Fruit fly (Drosophila melanogaster) whole organism, prepupa: Measurements from ENCODE around the gene euc.

Experiments
- Blimp-1 ChIP-seq: fragments of 200-800 bp; sonication (Bioruptor generic); optimal IDR thresholded peaks from 3 replicates; lab custom pipeline; 2017; ENCODE audit warnings: missing biosample characterization, missing genetic modification characterization, mild to moderate bottlenecking, moderate library complexity, missing genetic modification reagents
- CG10631 ChIP-seq: fragments of 200-800 bp; sonication (Bioruptor generic); optimal IDR thresholded peaks from 2 replicates; lab custom pipeline; 2016; ENCODE audit warnings: missing biosample characterization, missing genetic modification characterization
- CG10669 ChIP-seq: fragments of 200-800 bp; sonication (Bioruptor generic); optimal IDR thresholded peaks from 3 replicates; lab custom pipeline; 2018; ENCODE audit warnings: missing biosample characterization, mild to moderate bottlenecking, missing genetic modification characterization, moderate library complexity
- CG11294 ChIP-seq: fragments of 200-800 bp; sonication (Bioruptor generic); IDR thresholded peaks from 2 replicates; pipeline ENCODE4 v1.3.6; 2022; ENCODE audit warnings: missing biosample characterization, missing genetic modification characterization
- CG11902 ChIP-seq: fragments of 200-800 bp; sonication (Bioruptor generic); optimal IDR thresholded peaks from 3 replicates; lab custom pipeline; 2016; ENCODE audit warnings: missing biosample characterization, missing genetic modification characterization
- CG15336 ChIP-seq: fragments of 200-800 bp; sonication (Bioruptor generic); IDR thresholded peaks from 2 replicates; pipeline ENCODE4 v1.3.6; 2022; ENCODE audit warnings: missing biosample characterization, missing genetic modification characterization
- CG1621 ChIP-seq: fragments of 200-800 bp; sonication (Bioruptor generic); optimal IDR thresholded peaks from 3 replicates; lab custom pipeline; 2018; ENCODE audit warnings: missing biosample characterization, mild to moderate bottlenecking, missing genetic modification characterization
- CG16779 ChIP-seq: fragments of 200-800 bp; sonication (Bioruptor generic); optimal IDR thresholded peaks from 3 replicates; lab custom pipeline; 2017; ENCODE audit warnings: missing biosample characterization, mild to moderate bottlenecking, missing genetic modification characterization
- CG31627 ChIP-seq: fragments of 200-800 bp; sonication (Bioruptor generic); optimal IDR thresholded peaks from 3 replicates; lab custom pipeline; 2016; ENCODE audit warnings: missing biosample characterization, missing genetic modification characterization
- CG3919 ChIP-seq: fragments of 200-800 bp; sonication (Bioruptor generic); optimal IDR thresholded peaks from 3 replicates; lab custom pipeline; 2016; ENCODE audit warnings: missing biosample characterization, missing genetic modification characterization
- CG4318 ChIP-seq: fragments of 200-800 bp; sonication (Bioruptor generic); optimal IDR thresholded peaks from 3 replicates; lab custom pipeline; 2017; ENCODE audit warnings: missing biosample characterization, mild to moderate bottlenecking, missing genetic modification characterization
- CG6163 ChIP-seq: fragments of 200-800 bp; sonication (Bioruptor generic); IDR thresholded peaks from 3 replicates; pipeline ENCODE4 v1.3.6; 2022; ENCODE audit warnings: missing biosample characterization, missing genetic modification characterization
- CG6276 ChIP-seq: fragments of 200-800 bp; sonication (Bioruptor generic); optimal IDR thresholded peaks from 2 replicates; lab custom pipeline; 2017; ENCODE audit warnings: missing biosample characterization, mild to moderate bottlenecking, missing genetic modification characterization
- CG6854 ChIP-seq: fragments of 200-800 bp; sonication (Bioruptor generic); optimal IDR thresholded peaks from 2 replicates; lab custom pipeline; 2017; ENCODE audit warnings: missing biosample characterization, mild to moderate bottlenecking, missing genetic modification characterization
- CG7368 ChIP-seq: fragments of 200-800 bp; sonication (Bioruptor generic); optimal IDR thresholded peaks from 3 replicates; lab custom pipeline; 2016; ENCODE audit warnings: missing biosample characterization, missing genetic modification characterization
- CG8119 ChIP-seq: fragments of 200-800 bp; sonication (Bioruptor generic); IDR thresholded peaks from 3 replicates; pipeline ENCODE4 v1.3.6; 2022; ENCODE audit warnings: missing biosample characterization, missing genetic modification characterization
- CG8319 ChIP-seq: fragments of 200-800 bp; sonication (Bioruptor generic); optimal IDR thresholded peaks from 3 replicates; lab custom pipeline; 2016; ENCODE audit warnings: missing biosample characterization, missing genetic modification characterization
- CG8632 ChIP-seq: fragments of 200-800 bp; sonication (Bioruptor generic); optimal IDR thresholded peaks from 3 replicates; lab custom pipeline; 2016; ENCODE audit warnings: missing biosample characterization, missing genetic modification characterization
- CG9139 ChIP-seq: fragments of 200-800 bp; sonication (Bioruptor generic); optimal IDR thresholded peaks from 3 replicates; lab custom pipeline; 2017; ENCODE audit warnings: missing biosample characterization, mild to moderate bottlenecking, missing genetic modification characterization
- Eip78C ChIP-seq: fragments of 200-800 bp; sonication (Bioruptor generic); peaks from one replicate; lab custom pipeline; 2016; ENCODE audit warnings: missing biosample characterization, missing genetic modification characterization
- Eip93F ChIP-seq: fragments of 200-800 bp; sonication (Bioruptor generic); optimal IDR thresholded peaks from 2 replicates; lab custom pipeline; 2016; ENCODE audit warnings: missing biosample characterization, mild to moderate bottlenecking, missing genetic modification characterization
- Ets21C ChIP-seq: fragments of 200-800 bp; sonication (Bioruptor generic); optimal IDR thresholded peaks from 3 replicates; lab custom pipeline; 2016; ENCODE audit warnings: missing biosample characterization, missing genetic modification characterization
- Gug ChIP-seq: fragments of 200-800 bp; sonication (Bioruptor generic); IDR thresholded peaks from 2 replicates; pipeline ENCODE4 v1.3.6; 2022; ENCODE audit warnings: missing biosample characterization, missing genetic modification characterization
- Hr38 ChIP-seq: sonication (Bioruptor generic); optimal IDR thresholded peaks from 2 replicates; lab custom pipeline; 2016; ENCODE audit warnings: missing biosample characterization, missing genetic modification characterization
- Lpt ChIP-seq: fragments of 200-800 bp; sonication (Bioruptor generic); optimal IDR thresholded peaks from 3 replicates; lab custom pipeline; 2016; ENCODE audit warnings: missing biosample characterization, missing genetic modification characterization
- OdsH ChIP-seq: fragments of 200-800 bp; sonication (Bioruptor generic); optimal IDR thresholded peaks from 3 replicates; lab custom pipeline; 2016; ENCODE audit warnings: missing biosample characterization, missing genetic modification characterization
- Smox ChIP-seq: fragments of 200-800 bp; sonication (Bioruptor generic); optimal IDR thresholded peaks from 3 replicates; lab custom pipeline; 2016; ENCODE audit warnings: missing biosample characterization, missing genetic modification characterization
- Sox14 ChIP-seq: fragments of 200-800 bp; sonication (Bioruptor generic); optimal IDR thresholded peaks from 3 replicates; lab custom pipeline; 2016; ENCODE audit warnings: missing biosample characterization, missing genetic modification characterization
- Sox15 ChIP-seq: fragments of 200-800 bp; sonication (Bioruptor generic); optimal IDR thresholded peaks from 3 replicates; lab custom pipeline; 2016; ENCODE audit warnings: missing biosample characterization, missing genetic modification characterization
- acj6 ChIP-seq: fragments of 200-800 bp; sonication (Bioruptor generic); optimal IDR thresholded peaks from 3 replicates; lab custom pipeline; 2016; ENCODE audit warnings: missing biosample characterization, missing genetic modification characterization
- cyc ChIP-seq: fragments of 200-800 bp; sonication (Bioruptor generic); optimal IDR thresholded peaks from 3 replicates; lab custom pipeline; 2016; ENCODE audit warnings: missing biosample characterization, missing genetic modification characterization
- dac ChIP-seq: fragments of 200-800 bp; sonication (Bioruptor generic); optimal IDR thresholded peaks from 2 replicates; lab custom pipeline; 2017; ENCODE audit warnings: missing biosample characterization, mild to moderate bottlenecking, missing genetic modification characterization
- eg ChIP-seq: fragments of 200-800 bp; sonication (Bioruptor generic); IDR thresholded peaks from 3 replicates; pipeline ENCODE4 v1.3.6; 2022; ENCODE audit warnings: missing biosample characterization, missing genetic modification characterization
- esn ChIP-seq: fragments of 200-800 bp; sonication (Bioruptor generic); optimal IDR thresholded peaks from 2 replicates; lab custom pipeline; 2016; ENCODE audit warnings: missing biosample characterization, mild to moderate bottlenecking, missing genetic modification characterization, moderate library complexity
- fd59A ChIP-seq: fragments of 200-800 bp; sonication (Bioruptor generic); optimal IDR thresholded peaks from 2 replicates; lab custom pipeline; 2017; ENCODE audit warnings: missing biosample characterization, mild to moderate bottlenecking, missing genetic modification characterization, missing genetic modification reagents
- fd85E ChIP-seq: fragments of 200-800 bp; sonication (Bioruptor generic); optimal IDR thresholded peaks from 3 replicates; lab custom pipeline; 2016; ENCODE audit warnings: missing biosample characterization, missing genetic modification characterization
- fkh ChIP-seq: fragments of 200-800 bp; sonication (Bioruptor generic); optimal IDR thresholded peaks from 3 replicates; lab custom pipeline; 2017; ENCODE audit warnings: missing biosample characterization, mild to moderate bottlenecking, missing genetic modification characterization, moderate library complexity
- lz ChIP-seq: fragments of 200-800 bp; sonication (Bioruptor generic); optimal IDR thresholded peaks from 3 replicates; lab custom pipeline; 2016; ENCODE audit warnings: missing biosample characterization, missing genetic modification characterization
- net ChIP-seq: fragments of 200-800 bp; sonication (Bioruptor generic); optimal IDR thresholded peaks from 3 replicates; lab custom pipeline; 2016; ENCODE audit warnings: missing biosample characterization, missing genetic modification characterization
- pdm3 ChIP-seq: fragments of 200-800 bp; sonication (Bioruptor generic); optimal IDR thresholded peaks from 3 replicates; lab custom pipeline; 2016; ENCODE audit warnings: missing biosample characterization, missing genetic modification characterization
- salr ChIP-seq, 2 experiments: fragments of 200-800 bp; sonication (Bioruptor generic); optimal IDR thresholded peaks; 3 replicates each; lab custom pipeline; 2016 to 2018; ENCODE audit warnings: missing biosample characterization in 2 of 2, missing genetic modification characterization in 2 of 2, mild to moderate bottlenecking in 1 of 2
- spab ChIP-seq: fragments of 200-800 bp; sonication (Bioruptor generic); optimal IDR thresholded peaks from 2 replicates; lab custom pipeline; 2017; ENCODE audit warnings: missing biosample characterization, mild to moderate bottlenecking, missing genetic modification characterization, missing genetic modification reagents
- ss ChIP-seq, 2 experiments: fragments of 200-800 bp; sonication (Bioruptor generic); optimal IDR thresholded peaks; 2 replicates in 1 of 2; 3 replicates in 1 of 2; lab custom pipeline; 2017 to 2018; ENCODE audit warnings: mild to moderate bottlenecking in 2 of 2, missing biosample characterization in 2 of 2, missing genetic modification characterization in 2 of 2, moderate library complexity in 1 of 2
- svp ChIP-seq: fragments of 200-800 bp; sonication (Bioruptor generic); peaks from one replicate; lab custom pipeline; 2016; ENCODE audit warnings: missing biosample characterization, missing genetic modification characterization
- topi ChIP-seq: fragments of 200-800 bp; sonication (Bioruptor generic); optimal IDR thresholded peaks from 3 replicates; lab custom pipeline; 2016; ENCODE audit warnings: missing biosample characterization, missing genetic modification characterization
- vri ChIP-seq: fragments of 200-800 bp; sonication (Bioruptor generic); optimal IDR thresholded peaks from 3 replicates; lab custom pipeline; 2016; ENCODE audit warnings: missing biosample characterization, mild to moderate bottlenecking, missing genetic modification characterization

The euc gene

dm6 chr3R:18983614-18984185 lies 5.1 kb upstream of the euc start, which contains the start of the genes snRNP-U1-C and gukh (continued):
- peak; percentile 86 for TF ChIP-seq CG6163 (GFP tag; lab: Robert Waterston, UW)
- TF ChIP-seq fd85E (GFP tag; lab: Kevin White, UChicago): no peak
- TF ChIP-seq vri (GFP tag; lab: Kevin White, UChicago): peak; percentile 74
- TF ChIP-seq dac: peak; percentile 42
- TF ChIP-seq cyc: peak; percentile 44
- TF ChIP-seq CG6276: no peak
- no peak for TF ChIP-seq Hr38 (GFP tag; lab: Kevin White, UChicago)
- peak; percentile 36 for TF ChIP-seq CG4318 (GFP tag; lab: Kevin White, UChicago)
- peak; percentile 61; the same call in 1 of the 2 replicates for TF ChIP-seq CG11294 (GFP tag; lab: Robert Waterston, UW)
- peak; percentile 73 for TF ChIP-seq svp (GFP tag; lab: Kevin White, UChicago)
- TF ChIP-seq Lpt (GFP tag; lab: Kevin White, UChicago): peak; percentile 52
- peak; percentile 75 for TF ChIP-seq esn
- peak; percentile 76 for TF ChIP-seq CG8119 (GFP tag; lab: Robert Waterston, UW)
- TF ChIP-seq CG31627: peak; percentile 66
- TF ChIP-seq fd59A (GFP tag; lab: Kevin White, UChicago): peak; percentile 41
- peak; percentile 84 for TF ChIP-seq CG15336 (GFP tag; lab: Robert Waterston, UW)
- TF ChIP-seq CG11902: peak; percentile 10
- TF ChIP-seq Eip78C (GFP tag; lab: Kevin White, UChicago): peak; percentile 79
- TF ChIP-seq CG3919 (GFP tag; lab: Kevin White, UChicago): peak; percentile 56
- no peak for TF ChIP-seq CG6854 (GFP tag; lab: Kevin White, UChicago)
- peak; percentile 38 to 58 for TF ChIP-seq salr (GFP tag; optimal IDR thresholded peaks at IDR 0.05; lab: Kevin White, UChicago)
- TF ChIP-seq Gug (GFP tag; lab: Robert Waterston, UW): peak; percentile 69; the same call in 1 of the 2 replicates
- TF ChIP-seq ss (GFP tag; optimal IDR thresholded peaks at IDR 0.05; lab: Kevin White, UChicago): peak in 1 of 2 experiments; percentile 56
- peak; percentile 37 for TF ChIP-seq CG8319 (GFP tag; lab: Kevin White, UChicago)
- TF ChIP-seq Smox (GFP tag; lab: Kevin White, UChicago): peak; percentile 78
- no peak for TF ChIP-seq CG1621
- no peak for TF ChIP-seq spab
- no peak for TF ChIP-seq CG16779 (tag; lab: Kevin White, UChicago)

- TF ChIP-seq CG4318 (GFP tag; lab: Kevin White, UChicago) (no peak), CG10631 (GFP tag; lab: Kevin White, UChicago) (no peak), eg (GFP tag; lab: Robert Waterston, UW) (no peak; the same call in none of the 3 replicates), Sox14 (GFP tag; lab: Kevin White, UChicago) (peak; percentile 28), spab (no peak), Eip93F (GFP tag; lab: Kevin White, UChicago) (no peak), CG10669 (GFP tag; lab: Kevin White, UChicago) (no peak), CG3919 (GFP tag; lab: Kevin White, UChicago) (no peak), Eip78C (GFP tag; lab: Kevin White, UChicago) (no peak), fkh (GFP tag; lab: Kevin White, UChicago) (no peak), net (no peak), CG6276 (peak; percentile 63), Hr38 (GFP tag; lab: Kevin White, UChicago) (no peak), Smox (GFP tag; lab: Kevin White, UChicago) (peak; percentile 16), lz (no peak), CG16779 (tag; lab: Kevin White, UChicago) (peak; percentile 34), topi (no peak), pdm3 (GFP tag; lab: Kevin White, UChicago) (no peak), CG31627 (no peak), CG9139 (GFP tag; lab: Kevin White, UChicago) (peak; percentile 30), acj6 (no peak), fd85E (GFP tag; lab: Kevin White, UChicago) (no peak), Blimp-1 (no peak), vri (GFP tag; lab: Kevin White, UChicago) (no peak), CG8632 (GFP tag; lab: Kevin White, UChicago) (no peak), fd59A (GFP tag; lab: Kevin White, UChicago) (no peak), CG7368 (GFP tag; lab: Kevin White, UChicago) (no peak), CG1621 (no peak), dac (no peak), CG11294 (GFP tag; lab: Robert Waterston, UW) (no peak), CG15336 (GFP tag; lab: Robert Waterston, UW) (0 out of 2 replicates have a peak, but pooled peaks have one; percentile 29), cyc (no peak), OdsH (GFP tag; lab: Kevin White, UChicago) (no peak), CG6163 (GFP tag; lab: Robert Waterston, UW) (peak; percentile 65; the same call in 2 of the 3 replicates), Sox15 (GFP tag; lab: Kevin White, UChicago) (no peak), esn (no peak), Ets21C (GFP tag; lab: Kevin White, UChicago) (no peak)
Observed at dm6 chr3R:18980863-18981536, 2.4 kb upstream of the euc start, which contains the start of the genes dnk and Smu1. dnk (plus strand) TSS chr3R:18980995. Smu1 (minus strand) TSS chr3R:18981324.
